Fruit fly (Drosophila melanogaster) ovary, adult (tissue): ENCODE results near the gene VhaAC39-2.

Experiments used
- CG17801 ChIP-seq: fragments of 200-800 bp; optimal IDR thresholded peaks from 2 replicates; lab custom pipeline; 2019; ENCODE audit warnings: missing biosample characterization, mild to moderate bottlenecking, missing genetic modification characterization, moderate library complexity; ENCODE audit not compliant: partially characterized antibody

Gene VhaAC39-2

dm6 chr3R:23147058-23147457, 12.1 kb downstream of the VhaAC39-2 start:
- TF ChIP-seq CG17801 (GFP tag; lab: Kevin White, UChicago): no peak

dm6 chr3R:23145681-23146080, 13.4 kb downstream of the VhaAC39-2 start:
- no peak for TF ChIP-seq CG17801 (GFP tag; lab: Kevin White, UChicago)

- no peak for TF ChIP-seq CG17801 (GFP tag; lab: Kevin White, UChicago)
These were observed 14.5 kb downstream of the VhaAC39-2 start for dm6 chr3R:23144654-23145053.

- TF ChIP-seq CG17801 (GFP tag; lab: Kevin White, UChicago): no peak
These were observed 15.7 kb downstream of the VhaAC39-2 start for dm6 chr3R:23143440-23143839.

dm6 chr3R:23141678-23142338, 17.3 kb downstream of the VhaAC39-2 start, which contains the start of gene hh:
Gene hh (minus strand): TSS chr3R:23141906.
- no peak for TF ChIP-seq CG17801 (GFP tag; lab: Kevin White, UChicago)

- TF ChIP-seq CG17801 (GFP tag; lab: Kevin White, UChicago): no peak
These were observed 18.0 kb downstream of the VhaAC39-2 start for dm6 chr3R:23141113-23141512.

- no peak for TF ChIP-seq CG17801 (GFP tag; lab: Kevin White, UChicago)
These were observed 18.8 kb downstream of the VhaAC39-2 start for dm6 chr3R:23140280-23140679.

dm6 chr3R:23139634-23140010, 19.5 kb downstream of the VhaAC39-2 start:
- no peak for TF ChIP-seq CG17801 (GFP tag; lab: Kevin White, UChicago)

dm6 chr3R:23138992-23139633, 20.0 kb downstream of the VhaAC39-2 start:
- TF ChIP-seq CG17801 (GFP tag; lab: Kevin White, UChicago): no peak

- TF ChIP-seq CG17801 (GFP tag; lab: Kevin White, UChicago): no peak
These were observed 20.7 kb downstream of the VhaAC39-2 start for dm6 chr3R:23138439-23138838.

- TF ChIP-seq CG17801 (GFP tag; lab: Kevin White, UChicago): no peak
These were observed 24.4 kb downstream of the VhaAC39-2 start for dm6 chr3R:23134690-23135089.

- no peak for TF ChIP-seq CG17801 (GFP tag; lab: Kevin White, UChicago)
These were observed 25.8 kb downstream of the VhaAC39-2 start for dm6 chr3R:23133301-23133828.

- no peak for TF ChIP-seq CG17801 (GFP tag; lab: Kevin White, UChicago)
These were observed 26.8 kb downstream of the VhaAC39-2 start for dm6 chr3R:23132299-23132698.

dm6 chr3R:23131341-23131884, 27.7 kb downstream of the VhaAC39-2 start:
- no peak for TF ChIP-seq CG17801 (GFP tag; lab: Kevin White, UChicago)

dm6 chr3R:23130884-23131283, 28.2 kb downstream of the VhaAC39-2 start:
- no peak for TF ChIP-seq CG17801 (GFP tag; lab: Kevin White, UChicago)

- no peak for TF ChIP-seq CG17801 (GFP tag; lab: Kevin White, UChicago)
These were observed 28.9 kb downstream of the VhaAC39-2 start for dm6 chr3R:23130181-23130580.
